Worm (Caenorhabditis elegans) whole organism, L2 larva: Measurements from ENCODE around the gene F27B10.1.
A peak's percentile ranks its signal among the peaks of the same experiment; 100 is the strongest.

Source experiments
- gmeb-1 ChIP-seq: fragments of 150-350 bp; optimal IDR thresholded peaks from 2 replicates; lab custom pipeline; 2014; ENCODE audit warnings: missing biosample characterization, missing genetic modification characterization
- lsy-2 ChIP-seq, 2 experiments: fragments of 150-350 bp in 1 of 2; sonication (generic microtip) in 1 of 2; optimal IDR thresholded peaks; 2 replicates each; lab custom pipeline; 2014 to 2017; ENCODE audit warnings: missing biosample characterization in 2 of 2, missing genetic modification characterization in 2 of 2
- nhr-12 ChIP-seq: fragments of 150-350 bp; optimal IDR thresholded peaks from 2 replicates; lab custom pipeline; 2014; ENCODE audit warnings: missing biosample characterization, missing genetic modification characterization
- nhr-237 ChIP-seq: fragments of 150-350 bp; optimal IDR thresholded peaks from 2 replicates; lab custom pipeline; 2014; ENCODE audit warnings: missing biosample characterization, missing genetic modification characterization
- skn-1 ChIP-seq: sonication (generic microtip); optimal IDR thresholded peaks from 2 replicates; lab custom pipeline; 2017; ENCODE audit warnings: missing biosample characterization, missing genetic modification characterization
- zag-1 ChIP-seq: fragments of 150-350 bp; optimal IDR thresholded peaks from 2 replicates; lab custom pipeline; 2014; ENCODE audit warnings: missing biosample characterization, missing genetic modification characterization
- ztf-11 ChIP-seq: sonication (generic microtip); optimal IDR thresholded peaks from 2 replicates; lab custom pipeline; 2017; ENCODE audit warnings: missing biosample characterization, missing genetic modification characterization

ce11 chrV:7085518-7086104 is 13.2 kb downstream of the F27B10.1 start, which contains the start of gene VC5.2:
- no peak for TF ChIP-seq zag-1 (tag; lab: Kevin White, UChicago)
- no peak for TF ChIP-seq ztf-11 (tag; lab: Kevin White, UChicago)
- TF ChIP-seq gmeb-1 (tag; lab: Kevin White, UChicago) = no peak
- TF ChIP-seq nhr-237 (tag; lab: Kevin White, UChicago) = no peak
- no peak for TF ChIP-seq nhr-12
- no peak for TF ChIP-seq skn-1 (tag; lab: Kevin White, UChicago)
- TF ChIP-seq lsy-2 (tag; optimal IDR thresholded peaks at IDR 0.05; lab: Kevin White, UChicago) = peak in 1 of 2 experiments; percentile 37
